Worm (Caenorhabditis elegans): ENCODE measurements around the gene H01M10.2.
A peak's percentile ranks its signal among the peaks of the same experiment; 100 is the strongest.

Gene H01M10.2

DNA sequence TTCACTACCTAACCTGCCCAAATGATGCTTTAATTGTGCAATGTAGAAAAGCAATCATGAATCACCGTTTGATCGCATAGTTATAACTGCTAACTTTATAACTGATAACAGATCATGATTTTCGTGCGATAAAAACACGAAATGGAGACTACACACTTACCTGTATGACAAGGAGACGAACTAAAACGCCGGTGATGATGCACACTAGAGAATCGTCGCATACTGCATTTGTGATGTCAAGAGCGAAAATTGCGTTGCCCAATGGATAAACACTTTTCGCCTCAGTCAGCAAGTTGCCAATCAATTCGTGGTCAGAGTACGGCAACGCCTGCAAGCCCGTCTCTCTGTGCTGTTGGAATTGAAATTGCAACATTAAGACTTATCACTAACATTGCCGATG, 16.5 kb downstream of the H01M10.2 start:
- TF ChIP-seq egl-27 (tag; optimal IDR thresholded peaks at IDR 0.05) = peak; percentile 31
- peak; percentile 98 for TF ChIP-seq elt-2 (tag; optimal IDR thresholded peaks at IDR 0.05)
- no peak for TF ChIP-seq zag-1 (tag; optimal IDR thresholded peaks at IDR 0.05)
- TF ChIP-seq ceh-28 (tag; optimal IDR thresholded peaks at IDR 0.05) = peak; percentile 23
- peak; percentile 78 for TF ChIP-seq jun-1 (tag; optimal IDR thresholded peaks at IDR 0.05)
- peak; percentile 98 for TF ChIP-seq pqm-1 (tag; optimal IDR thresholded peaks at IDR 0.05)
- TF ChIP-seq skn-1 (tag; optimal IDR thresholded peaks at IDR 0.05) = peak; percentile 57
- TF ChIP-seq lsy-12 (tag; optimal IDR thresholded peaks at IDR 0.05) = no peak

DNA sequence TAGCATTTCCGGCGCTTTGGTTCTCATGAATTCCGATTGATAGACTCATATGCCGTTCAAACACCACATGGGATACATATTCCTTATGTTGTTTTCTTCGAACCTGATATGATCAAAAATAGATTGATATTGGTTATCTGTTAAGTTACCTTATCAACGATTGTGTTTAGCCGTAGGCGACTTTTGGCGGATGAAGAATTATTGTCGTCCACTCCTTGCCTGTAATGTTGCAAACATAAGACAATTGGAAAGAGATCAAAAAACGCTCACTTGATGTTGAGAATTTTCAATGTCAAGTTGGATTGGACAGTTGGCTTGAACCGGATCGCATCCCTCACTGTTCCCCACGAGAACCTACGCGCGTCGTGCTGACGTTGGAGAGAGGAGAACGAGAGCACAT, 17.8 kb downstream of the H01M10.2 start:
- TF ChIP-seq R02D3.7 (tag; optimal IDR thresholded peaks at IDR 0.05) (no peak), elt-3 (tag; optimal IDR thresholded peaks at IDR 0.05) (peak in 2 of 3 experiments; percentile 55 to 59)

DNA sequence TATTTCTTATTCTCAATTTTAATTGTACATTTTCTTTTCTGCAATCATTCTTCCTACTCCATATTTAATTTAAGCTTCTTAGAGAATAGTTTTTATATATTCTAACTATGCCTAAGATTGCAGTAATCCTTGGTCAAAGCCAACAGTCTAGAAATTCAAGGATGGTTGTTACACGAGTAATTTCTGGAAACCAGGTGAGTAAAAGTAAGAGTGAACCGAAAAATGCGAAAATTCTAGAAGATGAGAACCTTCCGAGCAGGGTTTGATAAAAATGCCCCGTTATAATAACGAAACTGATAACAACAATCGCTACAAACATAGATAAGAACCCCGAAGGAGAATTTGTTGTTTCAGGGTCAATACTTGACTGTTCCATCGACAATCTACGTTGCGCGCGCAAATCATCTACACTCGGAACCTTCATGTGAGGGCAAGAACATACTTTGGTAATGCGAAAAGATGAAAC, 20.2 kb downstream of the H01M10.2 start, which contains the start of gene F52H2.15:
Gene F52H2.15 (plus strand): TSS at position 51 of the 466 bp plus-strand sequence.
- no peak for TF ChIP-seq egl-5 (tag; optimal IDR thresholded peaks at IDR 0.05)
- no peak for TF ChIP-seq ama-1 (optimal IDR thresholded peaks at IDR 0.05)
- no peak for TF ChIP-seq jun-1 (tag; optimal IDR thresholded peaks at IDR 0.05)
- TF ChIP-seq elt-2 (tag; optimal IDR thresholded peaks at IDR 0.05) = peak; percentile 86
- TF ChIP-seq pha-4 (tag; optimal IDR thresholded peaks at IDR 0.05) = peak; percentile 37
- peak; percentile 57 for TF ChIP-seq pqm-1 (tag; optimal IDR thresholded peaks at IDR 0.05)

ce11 chrX:2564047-2564446, 21.5 kb downstream of the H01M10.2 start, which contains the start of gene dhcr-24:
Gene dhcr-24, minus strand, starts transcription at chrX:2564147.
- TF ChIP-seq skn-1 (tag; optimal IDR thresholded peaks at IDR 0.05) (no peak), ama-1 (optimal IDR thresholded peaks at IDR 0.05) (no peak), nhr-77 (tag; optimal IDR thresholded peaks at IDR 0.05) (no peak), jun-1 (tag; optimal IDR thresholded peaks at IDR 0.05) (no peak), sea-2 (GFP tag; optimal IDR thresholded peaks at IDR 0.05) (no peak), mml-1 (tag; optimal IDR thresholded peaks at IDR 0.05) (no peak), nfya-1 (tag; optimal IDR thresholded peaks at IDR 0.05; ENCODE audit: insufficient read depth) (no peak), ceh-28 (tag; optimal IDR thresholded peaks at IDR 0.05) (no peak), ceh-9 (tag; optimal IDR thresholded peaks at IDR 0.05) (no peak)

- no peak for TF ChIP-seq pha-4 (tag; optimal IDR thresholded peaks at IDR 0.05)
- no peak for TF ChIP-seq nhr-237 (tag; optimal IDR thresholded peaks at IDR 0.05)
- TF ChIP-seq ceh-82 (tag; optimal IDR thresholded peaks at IDR 0.05) = no peak
- no peak for TF ChIP-seq hmg-11 (tag; optimal IDR thresholded peaks at IDR 0.05)
- TF ChIP-seq ceh-28 (tag; optimal IDR thresholded peaks at IDR 0.05) = no peak
- TF ChIP-seq ceh-9 (tag; optimal IDR thresholded peaks at IDR 0.05) = no peak
- TF ChIP-seq lin-39 (tag; optimal IDR thresholded peaks at IDR 0.05) = no peak
- TF ChIP-seq zag-1 (tag; optimal IDR thresholded peaks at IDR 0.05) = no peak
- TF ChIP-seq nhr-43 (tag; optimal IDR thresholded peaks at IDR 0.05; ENCODE audit: poor library complexity, severe bottlenecking) = no peak
- TF ChIP-seq fkh-10 (GFP tag; optimal IDR thresholded peaks at IDR 0.05) = no peak
- TF ChIP-seq nhr-67 (tag; optimal IDR thresholded peaks at IDR 0.05) = no peak
- no peak for TF ChIP-seq sea-2 (GFP tag; optimal IDR thresholded peaks at IDR 0.05)
- TF ChIP-seq lin-15B (tag; optimal IDR thresholded peaks at IDR 0.05) = no peak
Measured at ce11 chrX:2559979-2560378, 25.6 kb downstream of the H01M10.2 start, which contains the start of gene F52H2.5. Gene F52H2.5, minus strand, starts transcription at chrX:2560079.

DNA sequence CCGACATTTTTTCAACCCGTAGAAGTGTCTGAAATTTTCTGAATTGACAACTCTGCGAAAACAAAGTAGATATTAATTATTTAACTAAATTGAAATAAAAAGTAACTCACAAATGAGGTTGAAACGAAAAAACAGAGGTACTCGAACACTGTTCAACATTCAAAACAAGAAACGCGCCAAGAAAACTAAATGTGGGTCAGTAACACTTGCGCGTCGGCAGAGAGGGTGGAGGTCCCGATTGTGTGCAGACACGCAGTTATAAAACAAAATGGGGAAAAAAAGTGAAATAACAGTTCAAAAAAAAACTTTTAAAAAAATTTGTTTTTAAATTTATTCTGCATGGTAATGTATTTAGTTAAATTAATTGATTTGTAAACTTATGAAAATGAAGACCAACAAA, 26.2 kb downstream of the H01M10.2 start:
- peak; percentile 46 for TF ChIP-seq lin-15B (tag; optimal IDR thresholded peaks at IDR 0.05)
- no peak for TF ChIP-seq lin-39 (tag; optimal IDR thresholded peaks at IDR 0.05)
- TF ChIP-seq nhr-237 (tag; optimal IDR thresholded peaks at IDR 0.05) = no peak
- peak; percentile 0 for TF ChIP-seq nhr-25 (tag; optimal IDR thresholded peaks at IDR 0.05)
- TF ChIP-seq hmg-11 (tag; optimal IDR thresholded peaks at IDR 0.05) = peak; percentile 34
- peak; percentile 14 for TF ChIP-seq nhr-23 (tag; optimal IDR thresholded peaks at IDR 0.05)
- TF ChIP-seq snpc-4 (tag; optimal IDR thresholded peaks at IDR 0.05) = peak; percentile 50
- no peak for TF ChIP-seq fkh-2 (tag; optimal IDR thresholded peaks at IDR 0.05)
- peak; percentile 53 for TF ChIP-seq nfya-1 (tag; optimal IDR thresholded peaks at IDR 0.05; ENCODE audit: insufficient read depth)
- peak; percentile 74 for TF ChIP-seq pha-4 (tag; optimal IDR thresholded peaks at IDR 0.05)
- TF ChIP-seq ztf-4 (tag; optimal IDR thresholded peaks at IDR 0.05) = no peak
- peak; percentile 15 for TF ChIP-seq tbx-2 (tag; optimal IDR thresholded peaks at IDR 0.05)
